Worm (Caenorhabditis elegans) whole organism, L4/young adult: ENCODE data around the gene F36H12.9.
"Not testable (repeated sequence)": the region's sequence is repeated elsewhere in the genome, so short reads cannot be mapped to it uniquely, and the experiment has no call there.

ENCODE experiments used
- dao-5 ChIP-seq: sonication (generic microtip); optimal IDR thresholded peaks from 2 replicates; lab custom pipeline; 2016; ENCODE audit warnings: missing genotype, missing genetic modification characterization, moderate library complexity, missing compliant biosample characterization
- him-1 ChIP-seq: sonication (generic microtip); optimal IDR thresholded peaks from 2 replicates; lab custom pipeline; 2016; ENCODE audit warnings: missing genotype, missing genetic modification reagents, missing genetic modification characterization, missing compliant biosample characterization

DNA sequence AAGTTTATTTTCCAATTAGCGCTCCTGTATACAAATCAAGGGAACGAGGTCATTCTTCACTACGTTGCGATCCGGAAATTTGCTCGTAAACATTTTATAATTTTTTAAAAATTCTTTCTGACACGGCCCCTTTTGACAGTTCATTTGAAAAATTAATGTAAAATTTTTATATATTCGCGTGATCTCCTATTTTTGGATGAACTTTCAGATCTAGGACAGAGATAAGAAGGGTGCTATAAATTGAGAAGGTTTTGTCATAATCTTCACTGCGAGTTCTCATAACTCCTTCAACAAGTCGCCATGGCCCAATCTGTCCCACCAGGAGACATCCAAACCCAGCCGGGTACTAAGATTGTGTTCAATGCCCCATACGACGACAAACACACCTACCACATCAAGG, 3.5 kb downstream of the F36H12.9 start, which contains the start of gene msp-19:
- TF ChIP-seq him-1; dao-5 (tag; lab: Kevin White, UChicago): not testable (repeated sequence)
